Worm (Caenorhabditis elegans) whole organism, midembryonic: ENCODE measurements around the gene W07A12.4.

Source experiments
- cog-1 ChIP-seq: sonication (generic microtip); optimal IDR thresholded peaks from 2 replicates; lab custom pipeline; 2016; ENCODE audit warnings: missing genetic modification characterization, missing compliant biosample characterization
- flt-1 ChIP-seq: fragments of 200-800 bp; sonication (Bioruptor generic); IDR thresholded peaks from 2 replicates; pipeline ENCODE4 v1.3.6; 2022; ENCODE audit warnings: missing genetic modification characterization, missing compliant biosample characterization
- tab-1 ChIP-seq: fragments of 200-800 bp; sonication (Bioruptor generic); IDR thresholded peaks from 2 replicates; pipeline ENCODE4 v1.3.6; 2022; ENCODE audit warnings: missing genetic modification characterization, missing compliant biosample characterization
- ztf-29 ChIP-seq: fragments of 200-800 bp; sonication (Bioruptor generic); IDR thresholded peaks from 2 replicates; pipeline ENCODE4 v1.3.6; 2022; ENCODE audit warnings: missing genetic modification reagents, missing genetic modification characterization, missing compliant biosample characterization

DNA sequence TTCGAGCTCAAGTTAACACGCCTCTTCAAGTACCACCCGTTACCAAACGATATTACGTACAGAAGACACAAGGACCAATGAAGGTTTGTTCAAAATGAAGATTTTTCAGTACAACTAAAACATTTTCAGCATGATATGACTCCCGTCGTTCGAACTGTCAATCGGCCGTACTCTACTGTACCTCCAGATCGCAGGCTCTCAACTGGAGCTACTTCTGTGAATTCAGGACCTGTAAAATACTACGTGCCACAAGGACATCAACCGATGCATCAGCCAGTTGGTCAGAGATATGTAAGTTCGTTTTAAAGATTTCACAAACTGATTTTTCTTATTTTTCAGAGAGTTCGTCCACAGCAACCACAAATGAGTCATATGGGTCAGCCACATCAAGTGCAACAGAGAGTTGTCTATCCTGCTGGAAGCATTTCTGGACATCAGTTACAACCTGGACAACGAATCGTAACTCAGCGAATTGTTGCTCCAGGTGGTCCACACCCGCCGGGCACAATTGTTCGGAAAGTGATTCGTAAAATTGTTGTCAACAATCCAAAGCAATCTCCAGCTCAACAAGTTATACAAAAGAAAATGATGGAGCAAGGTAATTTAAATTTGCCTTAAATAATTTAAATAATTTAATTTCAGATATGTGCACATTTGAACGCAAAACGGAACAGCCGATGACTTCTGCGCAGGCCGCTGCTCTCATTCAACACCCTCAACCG, 25.6 kb downstream of the W07A12.4 start:
- TF ChIP-seq cog-1 (tag; lab: Kevin White, UChicago) (no peak), ztf-29 (GFP tag; lab: Robert Waterston, UW) (no peak), tab-1 (GFP tag; lab: Robert Waterston, UW) (no peak), flt-1 (GFP tag; lab: Robert Waterston, UW) (no peak)
